Fruit fly (Drosophila melanogaster): Measurements from ENCODE around the gene Spn77Ba.

DNA sequence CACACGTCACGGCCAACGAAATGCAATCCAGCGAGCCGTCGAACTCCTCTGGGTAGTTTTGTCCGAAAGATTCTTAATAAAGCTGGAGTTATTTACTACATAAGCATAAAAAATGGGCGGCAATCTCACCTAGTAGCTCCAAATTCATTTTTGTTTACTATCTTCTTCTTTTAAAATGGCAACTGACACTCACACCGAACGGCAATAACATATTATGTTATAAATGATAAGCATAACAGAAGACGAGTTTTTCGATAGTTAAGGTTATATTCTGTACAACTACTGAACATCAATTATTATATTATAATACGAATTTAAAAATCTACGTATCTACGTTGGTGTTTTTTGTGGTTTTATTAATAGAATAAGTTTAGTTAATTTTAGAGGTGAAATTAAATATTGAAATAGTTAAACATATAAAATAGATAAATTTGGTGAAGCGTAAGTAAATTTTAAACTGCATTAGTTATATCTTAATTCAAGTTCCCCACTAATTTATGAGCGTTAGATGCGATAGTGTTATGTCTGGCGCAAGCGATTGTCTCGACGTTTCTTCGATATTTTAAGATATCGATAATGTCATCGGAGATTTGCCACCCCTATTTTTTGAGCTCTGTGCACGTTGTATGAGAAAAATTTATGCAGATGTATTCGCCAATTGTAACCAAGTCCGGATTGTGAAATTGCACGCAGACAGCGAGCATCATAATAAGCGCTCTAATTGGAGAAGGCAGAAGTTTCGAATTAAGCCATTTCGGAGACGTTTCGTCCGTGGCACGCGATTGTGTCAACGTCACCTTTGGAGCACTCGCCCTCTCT, 31.0 kb downstream of the Spn77Ba start, which contains the start of the genes Rbbp5 and eRF1:
- TF ChIP-seq CG10348 (GFP tag; IDR thresholded peaks at IDR 0.05) (no peak), EcR (GFP tag; optimal IDR thresholded peaks at IDR 0.05) (no peak), CG12605 (GFP tag; IDR thresholded peaks at IDR 0.05) (no peak), CG8301 (tag; optimal IDR thresholded peaks at IDR 0.05) (peak; percentile 6), CG13204 (GFP tag; optimal IDR thresholded peaks at IDR 0.05) (no peak), Snoo (tag; optimal IDR thresholded peaks at IDR 0.05) (peak; percentile 43), CG15710 (tag; optimal IDR thresholded peaks at IDR 0.05) (peak; percentile 66), Pif1A (GFP tag; optimal IDR thresholded peaks at IDR 0.05) (no peak), CG32121 (GFP tag; IDR thresholded peaks at IDR 0.05) (peak; percentile 62; the same call in 1 of the 2 replicates), CG9948 (tag; optimal IDR thresholded peaks at IDR 0.05) (peak; percentile 37)

All from whole organism, pupa.